Worm (Caenorhabditis elegans) whole organism, young adult: ENCODE measurements around the gene C45B11.5.

Experiments used
- F37B4.10 ChIP-seq: fragments of 200-800 bp; sonication (Bioruptor generic); IDR thresholded peaks from 2 replicates; pipeline ENCODE4 v1.3.6; 2022; ENCODE audit warnings: missing genetic modification characterization, missing compliant biosample characterization
- F55B11.4 ChIP-seq: sonication (generic microtip); optimal IDR thresholded peaks from 2 replicates; lab custom pipeline; 2016; ENCODE audit warnings: missing compliant biosample characterization, missing genetic modification characterization, borderline replicate concordance; ENCODE audit not compliant: insufficient read depth
- attf-6 ChIP-seq: fragments of 200-800 bp; sonication (Bioruptor generic); IDR thresholded peaks from 2 replicates; pipeline ENCODE4 v1.3.6; 2022; ENCODE audit warnings: missing genetic modification reagents, missing genetic modification characterization, missing compliant biosample characterization
- bed-1 ChIP-seq: fragments of 200-800 bp; sonication (Bioruptor generic); IDR thresholded peaks from 2 replicates; pipeline ENCODE4 v1.3.6; 2022; ENCODE audit warnings: missing genetic modification reagents, missing genetic modification characterization, missing compliant biosample characterization
- cebp-1 ChIP-seq, 2 experiments: fragments of 200-800 bp in 1 of 2; sonication (Bioruptor generic) in 1 of 2; sonication (generic microtip) in 1 of 2; IDR thresholded peaks in 1 of 2; optimal IDR thresholded peaks in 1 of 2; 2 replicates each; pipeline versions ENCODE4 v1.3.6 to Lab custom; 2017 to 2022; ENCODE audit warnings: missing compliant biosample characterization in 2 of 2, missing genetic modification characterization in 2 of 2, mild to moderate bottlenecking in 1 of 2, missing genetic modification reagents in 1 of 2, moderate library complexity in 1 of 2
- dpl-1 ChIP-seq: fragments of 150-350 bp; optimal IDR thresholded peaks from 2 replicates; lab custom pipeline; 2014; ENCODE audit warnings: missing biosample characterization, missing genetic modification reagents, missing genetic modification characterization
- lin-35 ChIP-seq, 3 experiments: fragments of 150-350 bp in 2 of 3; sonication (generic microtip) in 1 of 3; optimal IDR thresholded peaks; 2 replicates each; lab custom pipeline; 2014 to 2018; ENCODE audit warnings: missing biosample characterization in 3 of 3, missing genetic modification characterization in 3 of 3, missing genetic modification reagents in 3 of 3
- nfyb-1 ChIP-seq: fragments of 200-800 bp; sonication (Bioruptor generic); IDR thresholded peaks from 2 replicates; pipeline ENCODE4 v1.3.6; 2022; ENCODE audit warnings: missing genetic modification reagents, missing genetic modification characterization, missing compliant biosample characterization
- nhr-80 ChIP-seq: sonication (generic microtip); optimal IDR thresholded peaks from 2 replicates; lab custom pipeline; 2016; ENCODE audit warnings: missing genetic modification characterization, missing compliant biosample characterization
- rpc-1 ChIP-seq, 2 experiments: fragments of 150-350 bp in 1 of 2; sonication (generic microtip) in 1 of 2; optimal IDR thresholded peaks; 2 replicates each; lab custom pipeline; 2014 to 2018; ENCODE audit warnings: missing biosample characterization in 1 of 2, missing genetic modification characterization in 1 of 2, missing genetic modification reagents in 1 of 2, missing genotype in 1 of 2
- snpc-4 ChIP-seq, 5 experiments: fragments of 150-350 bp in 1 of 5; sonication (generic microtip) in 4 of 5; optimal IDR thresholded peaks; 2 replicates each; lab custom pipeline; 2014 to 2018; ENCODE audit warnings: missing genetic modification characterization in 5 of 5, missing biosample characterization in 3 of 5, antibody characterized with exemption in 2 of 5, mild to moderate bottlenecking in 2 of 5, missing compliant biosample characterization in 2 of 5, missing genotype in 2 of 5, moderate library complexity in 2 of 5, missing genetic modification reagents in 1 of 5
- xnd-1 ChIP-seq: sonication (generic microtip); optimal IDR thresholded peaks from 2 replicates; lab custom pipeline; 2016; ENCODE audit warnings: missing genotype, missing genetic modification reagents, missing genetic modification characterization, missing compliant biosample characterization
- ztf-3 ChIP-seq: fragments of 200-800 bp; sonication (Bioruptor generic); optimal IDR thresholded peaks from 2 replicates; lab custom pipeline; 2018; ENCODE audit warnings: mild to moderate bottlenecking, missing genetic modification characterization, missing compliant biosample characterization
- ztf-6 ChIP-seq: fragments of 200-800 bp; sonication (Bioruptor generic); IDR thresholded peaks from 2 replicates; pipeline ENCODE4 v1.3.6; 2022; ENCODE audit warnings: missing genetic modification reagents, missing genetic modification characterization, missing compliant biosample characterization

DNA sequence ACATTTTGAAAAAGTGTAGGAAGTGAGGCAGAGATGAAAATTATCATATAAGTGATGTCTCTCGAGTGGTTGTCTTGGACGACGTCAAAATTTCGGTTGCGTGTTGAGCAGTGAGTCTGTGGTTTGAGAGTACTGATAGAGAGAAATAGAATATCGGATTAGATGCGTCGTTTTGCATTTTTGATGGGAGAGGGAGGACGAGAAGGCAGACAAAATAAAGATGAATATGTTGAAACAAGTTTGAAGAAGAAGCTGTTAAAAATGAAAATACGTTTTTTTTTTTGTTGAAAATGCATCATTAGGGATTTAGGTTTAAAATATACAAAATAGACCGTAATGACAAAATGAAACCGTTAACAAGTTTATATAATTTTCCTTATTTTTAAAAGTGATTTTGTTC lies 21.5 kb downstream of the C45B11.5 start, which contains the start of gene T04C12.9:
- TF ChIP-seq nhr-80 (tag; lab: Kevin White, UChicago) (no peak), rpc-1 (optimal IDR thresholded peaks at IDR 0.05; lab: Kevin White, UChicago) (no peak), rpc-1 (tag; optimal IDR thresholded peaks at IDR 0.05; lab: Kevin White, UChicago) (no peak), lin-35 (GFP tag; optimal IDR thresholded peaks at IDR 0.05; lab: Kevin White, UChicago) (no peak), dpl-1 (GFP tag; lab: Kevin White, UChicago) (no peak), F55B11.4 (no peak), ztf-6 (GFP tag; lab: Robert Waterston, UW) (no peak), cebp-1 (GFP tag; IDR thresholded peaks at IDR 0.05; lab: Robert Waterston, UW) (no peak), cebp-1 (tag; optimal IDR thresholded peaks at IDR 0.05; lab: Kevin White, UChicago) (no peak), ztf-3 (no peak), bed-1 (GFP tag; lab: Robert Waterston, UW) (no peak), F37B4.10 (GFP tag; lab: Robert Waterston, UW) (no peak), attf-6 (GFP tag; lab: Robert Waterston, UW) (no peak), xnd-1 (no peak), snpc-4 (GFP tag; optimal IDR thresholded peaks at IDR 0.05; lab: Kevin White, UChicago) (no peak), snpc-4 (tag; optimal IDR thresholded peaks at IDR 0.05; lab: Kevin White, UChicago) (no peak), nfyb-1 (GFP tag; lab: Robert Waterston, UW) (no peak)
